Fruit fly (Drosophila melanogaster): ENCODE measurements around the gene CG32533.

Gene CG32533

DNA sequence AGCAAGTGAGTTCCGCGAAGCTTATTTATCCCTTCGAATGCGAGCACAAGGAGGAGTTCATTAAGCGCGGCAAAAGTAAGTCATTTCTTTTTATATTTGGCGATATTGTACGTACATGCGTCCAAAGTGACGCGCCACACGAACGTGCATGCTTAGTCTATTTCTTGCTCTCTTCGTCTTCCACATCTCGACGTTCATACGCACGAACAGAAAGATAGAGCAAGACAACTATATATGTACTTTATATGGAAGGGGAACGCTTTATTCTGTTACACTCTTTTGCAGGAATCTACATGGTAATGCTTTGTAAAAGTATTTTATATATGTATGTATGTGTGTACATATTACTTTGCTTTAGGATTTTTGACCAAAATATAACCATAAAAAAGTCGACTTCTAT, 31.0 kb upstream of the CG32533 start:
- TF ChIP-seq br (GFP tag; optimal IDR thresholded peaks at IDR 0.05), result no peak

DNA sequence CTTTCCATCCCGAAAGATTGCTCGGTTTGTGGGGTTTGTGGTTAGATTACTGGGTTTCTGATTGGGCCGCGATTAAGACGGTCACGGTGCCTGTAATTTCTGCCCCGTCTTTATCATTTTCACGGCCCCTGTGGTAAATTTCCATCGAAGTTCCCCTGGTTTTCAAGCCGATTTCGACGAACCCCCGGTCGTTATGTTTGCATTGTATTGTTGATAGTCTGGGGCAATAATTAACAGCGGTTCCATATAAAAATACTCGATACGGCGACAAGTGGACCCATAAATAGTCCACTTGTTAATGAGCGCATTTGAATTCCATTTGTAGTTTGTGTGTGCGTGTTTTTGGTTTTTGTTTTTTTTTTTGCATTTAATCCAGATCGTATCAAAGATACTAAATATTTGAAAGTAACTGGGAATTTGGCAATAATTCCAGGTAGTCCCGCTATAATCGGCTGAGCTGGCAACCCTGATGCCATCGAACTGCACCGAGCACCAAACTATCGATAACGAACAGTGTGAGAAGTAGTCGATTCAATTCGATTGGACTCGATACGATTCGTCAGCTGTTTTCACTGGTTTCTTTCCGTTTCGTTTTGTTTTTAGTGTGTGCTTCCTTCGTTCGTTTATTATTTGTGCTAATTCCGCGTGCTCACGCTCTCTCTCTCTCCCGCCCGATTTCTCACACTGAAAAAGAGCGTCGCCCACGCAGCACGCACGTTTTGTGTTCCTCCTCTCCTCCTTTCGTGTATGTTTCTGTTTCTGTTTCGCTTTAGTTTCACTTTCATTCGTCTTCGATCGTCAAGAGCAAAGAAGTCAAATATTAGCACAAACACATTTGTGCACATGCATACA, 26.3 kb upstream of the CG32533 start:
- TF ChIP-seq OdsH (GFP tag; optimal IDR thresholded peaks at IDR 0.05) (peak; percentile 4), GATAd (GFP tag; optimal IDR thresholded peaks at IDR 0.05) (no peak), Dfd (GFP tag; optimal IDR thresholded peaks at IDR 0.05) (no peak), HLH106 (tag; optimal IDR thresholded peaks at IDR 0.05) (no peak), dsf (GFP tag; optimal IDR thresholded peaks at IDR 0.05; ENCODE audit: borderline replicate concordance) (no peak), Rel (GFP tag; optimal IDR thresholded peaks at IDR 0.05) (no peak), Rel (tag; optimal IDR thresholded peaks at IDR 0.05) (peak; percentile 77), Vsx2 (GFP tag; optimal IDR thresholded peaks at IDR 0.05; ENCODE audit: partially characterized antibody) (no peak), sv (GFP tag; optimal IDR thresholded peaks at IDR 0.05) (peak; percentile 22), rgr (GFP tag; optimal IDR thresholded peaks at IDR 0.05) (peak; percentile 37), foxo (GFP tag; optimal IDR thresholded peaks at IDR 0.05) (peak in 1 of 2 experiments; percentile 51), CG9705 (GFP tag; optimal IDR thresholded peaks at IDR 0.05) (no peak), h (GFP tag; optimal IDR thresholded peaks at IDR 0.05) (peak; percentile 39), Mio (GFP tag; optimal IDR thresholded peaks at IDR 0.05) (no peak), psq (GFP tag; optimal IDR thresholded peaks at IDR 0.05) (peak; percentile 93), br (GFP tag; optimal IDR thresholded peaks at IDR 0.05) (peak; percentile 12), dl (GFP tag; optimal IDR thresholded peaks at IDR 0.05; ENCODE audit: insufficient read depth in 1 of 2, partially characterized antibody in 2 of 2) (no peak), tai (GFP tag; optimal IDR thresholded peaks at IDR 0.05) (no peak), Sp1 (GFP tag; optimal IDR thresholded peaks at IDR 0.05) (no peak), ey (GFP tag; optimal IDR thresholded peaks at IDR 0.05) (peak; percentile 29), fru (GFP tag; optimal IDR thresholded peaks at IDR 0.05) (peak; percentile 46), Hr78 (GFP tag; optimal IDR thresholded peaks at IDR 0.05) (no peak), Hr83 (GFP tag; optimal IDR thresholded peaks at IDR 0.05; ENCODE audit: poor library complexity, severe bottlenecking) (no peak), Hnf4 (GFP tag; optimal IDR thresholded peaks at IDR 0.05) (no peak), dmrt93B (GFP tag; optimal IDR thresholded peaks at IDR 0.05) (no peak), pan (optimal IDR thresholded peaks at IDR 0.05) (no peak)

DNA sequence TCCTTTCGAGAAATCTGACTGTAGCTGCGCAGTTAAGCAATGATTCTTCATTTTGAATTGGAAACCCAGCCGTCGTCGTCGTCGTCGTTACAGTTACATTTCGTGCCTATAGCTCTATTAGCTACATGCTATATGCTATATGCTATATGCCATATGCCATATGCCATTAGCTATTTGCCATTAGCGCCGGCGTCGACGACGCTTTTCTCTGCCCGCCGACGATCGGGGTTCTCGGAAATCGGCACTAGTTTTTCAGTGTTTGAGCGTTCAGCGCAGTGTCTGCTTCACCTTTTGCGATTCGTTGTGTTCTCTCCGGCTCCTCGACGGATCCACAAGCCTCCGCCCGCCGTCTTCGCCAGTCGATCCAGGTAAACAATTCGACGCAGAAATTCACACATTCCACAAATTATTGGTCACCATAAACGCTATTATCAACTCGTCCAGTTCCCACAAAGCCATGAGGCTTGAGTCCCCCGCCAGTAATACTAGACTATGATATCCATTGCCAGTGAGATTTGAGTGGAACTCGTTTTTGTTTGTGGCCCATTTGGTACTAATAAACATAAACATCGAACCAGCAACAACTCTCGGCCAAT, 25.1 kb upstream of the CG32533 start:
- no peak for TF ChIP-seq Mio (GFP tag; optimal IDR thresholded peaks at IDR 0.05)
- TF ChIP-seq Hr78 (GFP tag; optimal IDR thresholded peaks at IDR 0.05), result no peak
- TF ChIP-seq OdsH (GFP tag; optimal IDR thresholded peaks at IDR 0.05), result no peak
- TF ChIP-seq Vsx2 (GFP tag; optimal IDR thresholded peaks at IDR 0.05; ENCODE audit: partially characterized antibody), result no peak
- TF ChIP-seq sage (GFP tag; optimal IDR thresholded peaks at IDR 0.05), result no peak
- TF ChIP-seq CrebA (GFP tag; optimal IDR thresholded peaks at IDR 0.05; ENCODE audit: borderline replicate concordance), result no peak
- TF ChIP-seq fru (GFP tag; optimal IDR thresholded peaks at IDR 0.05), result no peak
- no peak for TF ChIP-seq ey (GFP tag; optimal IDR thresholded peaks at IDR 0.05)
- no peak for TF ChIP-seq Hnf4 (GFP tag; optimal IDR thresholded peaks at IDR 0.05)
- no peak for TF ChIP-seq tai (GFP tag; optimal IDR thresholded peaks at IDR 0.05)
- no peak for TF ChIP-seq dsf (GFP tag; optimal IDR thresholded peaks at IDR 0.05; ENCODE audit: borderline replicate concordance)
- no peak for TF ChIP-seq woc (GFP tag; optimal IDR thresholded peaks at IDR 0.05)

DNA sequence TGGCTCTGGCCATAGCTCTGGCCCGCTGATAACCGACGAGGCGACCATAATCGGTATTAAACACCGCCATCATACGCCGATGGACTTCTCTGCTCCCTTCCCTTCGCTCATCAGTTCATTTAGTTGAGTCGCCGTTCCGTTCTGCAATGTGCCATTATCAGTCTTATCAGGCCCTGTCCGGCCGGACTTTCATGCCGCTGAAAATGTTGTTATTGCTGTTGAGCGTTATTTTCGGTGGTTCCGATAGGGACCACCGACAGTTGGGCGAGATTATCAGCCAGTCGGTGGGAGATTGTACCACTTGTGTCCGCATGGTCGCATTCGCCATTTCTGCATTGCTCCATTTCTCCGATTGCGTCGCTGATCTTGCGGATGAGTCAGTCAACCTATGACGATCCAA, 22.1 kb upstream of the CG32533 start:
- TF ChIP-seq br (GFP tag; optimal IDR thresholded peaks at IDR 0.05) (peak; percentile 3), Rel (GFP tag; optimal IDR thresholded peaks at IDR 0.05) (no peak), Rel (tag; optimal IDR thresholded peaks at IDR 0.05) (peak; percentile 86), dsf (GFP tag; optimal IDR thresholded peaks at IDR 0.05; ENCODE audit: borderline replicate concordance) (no peak), h (GFP tag; optimal IDR thresholded peaks at IDR 0.05) (peak; percentile 41)

Measured in whole organism, wandering third instar larva.